Worm (Caenorhabditis elegans): ENCODE measurements around the gene xbx-4.

The xbx-4 gene

DNA sequence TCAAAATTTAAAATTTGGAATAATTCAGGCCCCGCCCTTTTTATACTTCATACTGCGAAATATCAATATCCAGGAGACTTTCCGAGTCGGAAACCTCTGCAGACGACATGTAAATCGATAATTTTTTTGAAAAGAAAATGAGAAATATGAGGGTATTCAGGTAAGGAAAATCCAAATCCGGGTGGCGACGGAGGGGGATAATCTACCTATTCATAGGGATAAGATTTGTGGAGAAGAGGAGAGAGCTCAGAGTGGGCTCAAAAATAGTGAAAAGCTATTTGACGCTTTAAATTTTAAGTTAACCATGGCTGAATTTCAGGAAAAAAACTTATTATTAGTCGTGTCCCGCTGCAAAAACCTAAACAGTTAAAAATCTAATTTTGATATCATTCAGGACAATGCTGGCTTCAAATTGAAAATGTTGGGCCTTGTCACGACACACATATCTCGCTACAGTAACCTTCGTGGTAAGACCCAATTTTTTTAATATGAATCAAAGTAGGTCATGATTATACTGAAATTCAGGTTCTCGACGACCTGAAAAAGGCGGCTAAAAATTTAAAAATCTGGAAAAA, 3.0 kb upstream of the xbx-4 start, which contains the start of gene che-6 (continued):
- no peak for TF ChIP-seq lin-13 (GFP tag; optimal IDR thresholded peaks at IDR 0.05)
- TF ChIP-seq daf-16 (GFP tag; optimal IDR thresholded peaks at IDR 0.05) = no peak
- TF ChIP-seq daf-16 (tag; optimal IDR thresholded peaks at IDR 0.05) = peak; percentile 22
- TF ChIP-seq attf-4 (tag; optimal IDR thresholded peaks at IDR 0.05) = no peak
- no peak for TF ChIP-seq F49E8.2 (tag; optimal IDR thresholded peaks at IDR 0.05; ENCODE audit: borderline replicate concordance)
- no peak for TF ChIP-seq egl-27 (tag; optimal IDR thresholded peaks at IDR 0.05)
- no peak for TF ChIP-seq hif-1 (tag; optimal IDR thresholded peaks at IDR 0.05)
- no peak for TF ChIP-seq mxl-3 (GFP tag; optimal IDR thresholded peaks at IDR 0.05)
- TF ChIP-seq ceh-44 (GFP tag; IDR thresholded peaks at IDR 0.05) = no peak
- no peak for TF ChIP-seq sdz-12 (GFP tag; optimal IDR thresholded peaks at IDR 0.05)
- no peak for TF ChIP-seq hlh-11 (tag; optimal IDR thresholded peaks at IDR 0.05)
- no peak for TF ChIP-seq mes-2 (tag; optimal IDR thresholded peaks at IDR 0.05; ENCODE audit: poor library complexity, severe bottlenecking)
- TF ChIP-seq dmd-6 (GFP tag; IDR thresholded peaks at IDR 0.05) = peak; percentile 39
- TF ChIP-seq snpc-4 (tag; optimal IDR thresholded peaks at IDR 0.05) = no peak
- TF ChIP-seq lsy-2 (tag; optimal IDR thresholded peaks at IDR 0.05) = peak in 1 of 2 experiments; percentile 12
- TF ChIP-seq dpl-1 (GFP tag; optimal IDR thresholded peaks at IDR 0.05) = no peak
- TF ChIP-seq nhr-76 (tag; optimal IDR thresholded peaks at IDR 0.05) = no peak
- no peak for TF ChIP-seq spr-1 (tag; optimal IDR thresholded peaks at IDR 0.05)
- TF ChIP-seq nhr-10 (tag; optimal IDR thresholded peaks at IDR 0.05) = no peak
- 0 out of 2 replicates have a peak, but pooled peaks have one; percentile 20 for TF ChIP-seq dmd-8 (GFP tag; IDR thresholded peaks at IDR 0.05)
- no peak for TF ChIP-seq fos-1 (tag; optimal IDR thresholded peaks at IDR 0.05)
- no peak for TF ChIP-seq ceh-32 (tag; optimal IDR thresholded peaks at IDR 0.05; ENCODE audit: poor library complexity)
- TF ChIP-seq saeg-2 (GFP tag; IDR thresholded peaks at IDR 0.05) = peak; percentile 60; the same call in 1 of the 2 replicates
- no peak for TF ChIP-seq F10B5.3 (tag; optimal IDR thresholded peaks at IDR 0.05)
- TF ChIP-seq nhr-28 (tag; optimal IDR thresholded peaks at IDR 0.05) = no peak
- TF ChIP-seq tra-1 (GFP tag; IDR thresholded peaks at IDR 0.05) = no peak
- no peak for TF ChIP-seq cey-2 (tag; optimal IDR thresholded peaks at IDR 0.05; ENCODE audit: borderline replicate concordance, insufficient read depth)
- TF ChIP-seq php-3 (GFP tag; IDR thresholded peaks at IDR 0.05) = no peak
- TF ChIP-seq hmg-1.1 (GFP tag; IDR thresholded peaks at IDR 0.05) = no peak
- TF ChIP-seq nhr-41 (GFP tag; IDR thresholded peaks at IDR 0.05) = no peak
- no peak for TF ChIP-seq nhr-111 (GFP tag; optimal IDR thresholded peaks at IDR 0.05)
- peak; percentile 58 for TF ChIP-seq lin-38 (GFP tag; IDR thresholded peaks at IDR 0.05)
- TF ChIP-seq ceh-82 (tag; optimal IDR thresholded peaks at IDR 0.05) = no peak
- TF ChIP-seq R02D3.7 (tag; optimal IDR thresholded peaks at IDR 0.05) = no peak
- TF ChIP-seq aha-1 (tag) = peak; percentile 86

DNA sequence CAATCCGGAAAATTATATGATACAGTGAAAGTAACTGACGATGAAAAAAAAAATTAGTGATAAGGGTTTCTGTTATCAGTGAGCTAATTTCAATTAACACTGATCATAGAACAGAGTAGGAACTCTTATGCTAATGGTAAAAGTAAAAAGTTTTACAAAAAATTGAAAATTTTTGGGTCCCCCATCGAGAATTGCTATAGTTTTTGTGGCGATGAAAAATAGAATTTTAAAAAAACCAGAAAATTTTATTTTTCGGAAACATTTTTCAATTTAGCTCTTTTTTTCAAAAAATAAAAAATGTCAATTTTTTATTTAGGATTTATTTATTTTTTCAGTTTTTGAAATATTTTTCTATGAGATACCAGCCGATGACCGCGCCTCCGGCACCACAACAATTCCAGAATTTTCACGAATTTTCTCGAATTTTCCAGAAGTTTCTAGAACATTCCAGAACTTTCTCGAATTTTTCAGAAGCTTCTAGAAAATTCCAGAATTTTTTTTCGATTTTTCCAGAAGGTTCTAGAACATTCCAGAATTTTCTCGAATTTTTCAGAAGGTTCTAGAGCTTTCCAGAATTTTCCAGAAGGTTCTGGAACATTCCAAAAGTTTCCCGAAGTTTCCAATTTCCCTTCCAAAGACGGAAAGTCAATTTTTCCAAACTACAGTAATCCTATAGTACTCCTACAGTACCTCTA, 928 bp upstream of the xbx-4 start, which contains the start of gene C23H5.8:
Gene C23H5.8, minus strand, starts transcription at position 51 of the 695 bp plus-strand sequence.
- peak; percentile 81 for TF ChIP-seq mdt-29 (GFP tag; IDR thresholded peaks at IDR 0.05)
- peak; percentile 6; the same call in 1 of the 2 replicates for TF ChIP-seq lin-38 (GFP tag; IDR thresholded peaks at IDR 0.05)
- no peak for TF ChIP-seq F37D6.2 (tag; optimal IDR thresholded peaks at IDR 0.05)
- TF ChIP-seq daf-16 (GFP tag; optimal IDR thresholded peaks at IDR 0.05) = no peak
- TF ChIP-seq daf-16 (tag; optimal IDR thresholded peaks at IDR 0.05) = peak; percentile 35
- TF ChIP-seq sdz-12 (GFP tag; optimal IDR thresholded peaks at IDR 0.05) = no peak
- TF ChIP-seq fos-1 (tag; optimal IDR thresholded peaks at IDR 0.05) = no peak

DNA sequence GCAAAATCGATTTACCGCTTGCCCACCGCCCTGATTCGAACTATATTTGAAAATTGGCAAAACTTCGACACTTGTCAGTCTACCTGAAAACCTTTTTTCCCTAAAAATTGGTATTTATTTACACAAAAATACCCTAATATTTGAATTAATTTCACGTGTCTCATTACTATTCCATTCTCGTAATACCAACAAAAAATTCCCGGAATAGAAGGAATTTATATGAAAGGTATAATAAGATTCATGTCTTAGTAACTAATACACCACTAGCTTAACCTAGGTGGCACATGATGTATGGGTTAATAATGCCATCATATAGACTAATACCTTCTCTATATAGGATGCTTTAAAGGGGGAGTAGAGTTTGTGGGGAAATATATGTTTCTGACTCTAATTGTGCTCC, 2.8 kb downstream of the xbx-4 start:
- TF ChIP-seq Y75B8A.6 (GFP tag; IDR thresholded peaks at IDR 0.05) = no peak
